Fruit fly (Drosophila melanogaster) whole organism, embryonic: ENCODE results near the gene LanB1.
A peak's percentile ranks its signal among the peaks of the same experiment; 100 is the strongest.

Source experiments
- Abd-B ChIP-seq: fragments of 200-800 bp; sonication (Bioruptor generic); optimal IDR thresholded peaks from 2 replicates; lab custom pipeline; 2018; ENCODE audit warnings: missing biosample characterization, mild to moderate bottlenecking, missing genetic modification characterization, moderate library complexity
- CG1024 ChIP-seq: fragments of 200-800 bp; sonication (Bioruptor generic); IDR thresholded peaks from 2 replicates; pipeline ENCODE4 v1.3.6; 2022; ENCODE audit warnings: missing biosample characterization, missing genetic modification characterization
- CG10654 ChIP-seq: fragments of 200-800 bp; sonication (Bioruptor generic); optimal IDR thresholded peaks from 2 replicates; lab custom pipeline; 2016; ENCODE audit warnings: missing biosample characterization, missing genetic modification characterization
- CG11560 ChIP-seq: fragments of 200-800 bp; sonication (Bioruptor generic); IDR thresholded peaks from 3 replicates; pipeline ENCODE4 v1.3.6; 2022; ENCODE audit warnings: missing biosample characterization, missing genetic modification characterization
- CG12071 ChIP-seq: fragments of 200-800 bp; sonication (Bioruptor generic); optimal IDR thresholded peaks from 3 replicates; lab custom pipeline; 2018; ENCODE audit warnings: missing biosample characterization, mild to moderate bottlenecking, missing genetic modification characterization
- CG13775 ChIP-seq: fragments of 200-800 bp; sonication (Bioruptor generic); optimal IDR thresholded peaks from 3 replicates; lab custom pipeline; 2017; ENCODE audit warnings: missing biosample characterization, mild to moderate bottlenecking, missing genetic modification characterization
- CG15479 ChIP-seq: fragments of 200-800 bp; sonication (Bioruptor generic); optimal IDR thresholded peaks from 3 replicates; lab custom pipeline; 2019; ENCODE audit warnings: missing biosample characterization, mild to moderate bottlenecking, missing genetic modification characterization, moderate library complexity
- CG15601 ChIP-seq: fragments of 200-800 bp; sonication (Bioruptor generic); optimal IDR thresholded peaks from 3 replicates; lab custom pipeline; 2019; ENCODE audit warnings: missing biosample characterization, mild to moderate bottlenecking, missing genetic modification characterization, moderate library complexity
- CG1792 ChIP-seq: fragments of 200-800 bp; sonication (Bioruptor generic); optimal IDR thresholded peaks from 2 replicates; lab custom pipeline; 2016; ENCODE audit warnings: missing biosample characterization, missing genetic modification characterization
- CG18011 ChIP-seq: fragments of 200-800 bp; sonication (Bioruptor generic); optimal IDR thresholded peaks from 2 replicates; lab custom pipeline; 2017; ENCODE audit warnings: missing biosample characterization, missing genetic modification characterization, mild to moderate bottlenecking, moderate library complexity, missing genotype
- CG2120 ChIP-seq: fragments of 200-800 bp; sonication (Bioruptor generic); optimal IDR thresholded peaks from 3 replicates; lab custom pipeline; 2016; ENCODE audit warnings: missing biosample characterization, missing genetic modification characterization
- CG32767 ChIP-seq: fragments of 200-800 bp; sonication (Bioruptor generic); IDR thresholded peaks from 2 replicates; pipeline ENCODE4 v1.3.6; 2022; ENCODE audit warnings: missing biosample characterization, missing genetic modification characterization
- CG3847 ChIP-seq: fragments of 200-800 bp; sonication (Bioruptor generic); IDR thresholded peaks from 2 replicates; pipeline ENCODE4 v1.3.6; 2022; ENCODE audit warnings: missing biosample characterization, missing genetic modification characterization
- CG4730 ChIP-seq: fragments of 200-800 bp; sonication (Bioruptor generic); IDR thresholded peaks from 2 replicates; pipeline ENCODE4 v1.3.6; 2022; ENCODE audit warnings: missing biosample characterization, missing genetic modification characterization
- CG4854 ChIP-seq: fragments of 200-800 bp; sonication (Bioruptor generic); optimal IDR thresholded peaks from 2 replicates; lab custom pipeline; 2016; ENCODE audit warnings: missing biosample characterization, missing genetic modification characterization, inconsistent platforms
- CG7839 ChIP-seq: fragments of 200-800 bp; sonication (Bioruptor generic); optimal IDR thresholded peaks from 3 replicates; lab custom pipeline; 2018; ENCODE audit warnings: missing biosample characterization, mild to moderate bottlenecking, missing genetic modification characterization, moderate library complexity
- CG7928 ChIP-seq: fragments of 200-800 bp; sonication (Bioruptor generic); optimal IDR thresholded peaks from 2 replicates; lab custom pipeline; 2017; ENCODE audit warnings: missing biosample characterization, mild to moderate bottlenecking, missing genetic modification characterization
- CG8924 ChIP-seq: fragments of 200-800 bp; optimal IDR thresholded peaks from 3 replicates; lab custom pipeline; 2019; ENCODE audit warnings: missing biosample characterization, mild to moderate bottlenecking, missing genetic modification characterization, moderate library complexity
- Camta ChIP-seq: fragments of 200-800 bp; sonication (Bioruptor generic); optimal IDR thresholded peaks from 2 replicates; lab custom pipeline; 2016; ENCODE audit warnings: missing biosample characterization, missing genetic modification characterization
- CoRest ChIP-seq: fragments of 200-800 bp; sonication (Bioruptor generic); optimal IDR thresholded peaks from 3 replicates; lab custom pipeline; 2018; ENCODE audit warnings: missing biosample characterization, mild to moderate bottlenecking, missing genetic modification characterization, moderate library complexity
- E2f2 ChIP-seq: fragments of 200-800 bp; sonication (Bioruptor generic); IDR thresholded peaks from 2 replicates; pipeline ENCODE4 v1.3.6; 2022; ENCODE audit warnings: missing biosample characterization, missing genetic modification characterization
- Eip74EF ChIP-seq, 2 experiments: fragments of 200-800 bp in 1 of 2; fragments of >200 bp in 1 of 2; sonication (Bioruptor generic) in 1 of 2; optimal IDR thresholded peaks; 2 replicates each; lab custom pipeline; 2017 to 2019; ENCODE audit warnings: missing biosample characterization in 2 of 2, missing genetic modification characterization in 2 of 2, mild to moderate bottlenecking in 1 of 2, moderate library complexity in 1 of 2
- Ets97D ChIP-seq: fragments of 200-800 bp; sonication (Bioruptor generic); optimal IDR thresholded peaks from 3 replicates; lab custom pipeline; 2016; ENCODE audit warnings: missing biosample characterization, missing genetic modification characterization
- Jarid2 ChIP-seq: fragments of 200-800 bp; sonication (Bioruptor generic); optimal IDR thresholded peaks from 3 replicates; lab custom pipeline; 2017; ENCODE audit warnings: mild to moderate bottlenecking, missing biosample characterization, missing genetic modification reagents, missing genetic modification characterization
- Mad ChIP-seq: fragments of 200-800 bp; sonication (Bioruptor generic); optimal IDR thresholded peaks from 2 replicates; lab custom pipeline; 2016; ENCODE audit warnings: missing biosample characterization, missing genetic modification characterization
- Meics ChIP-seq: fragments of 200-800 bp; sonication (Bioruptor generic); optimal IDR thresholded peaks from 2 replicates; lab custom pipeline; 2017; ENCODE audit warnings: missing biosample characterization, mild to moderate bottlenecking, missing genetic modification characterization
- ab ChIP-seq: fragments of 200-800 bp; sonication (Bioruptor generic); optimal IDR thresholded peaks from 2 replicates; lab custom pipeline; 2016; ENCODE audit warnings: missing biosample characterization, missing genetic modification characterization
- al ChIP-seq: fragments of 200-800 bp; sonication (Bioruptor generic); IDR thresholded peaks from 2 replicates; pipeline ENCODE4 v1.3.6; 2022; ENCODE audit warnings: missing biosample characterization, missing genetic modification characterization
- aop ChIP-seq: fragments of 200-800 bp; sonication (Bioruptor generic); IDR thresholded peaks from 2 replicates; pipeline ENCODE4 v1.3.6; 2022; ENCODE audit warnings: missing biosample characterization, missing genetic modification characterization
- ap ChIP-seq: fragments of 200-800 bp; sonication (Bioruptor generic); IDR thresholded peaks from 2 replicates; pipeline ENCODE4 v1.3.6; 2022; ENCODE audit warnings: missing biosample characterization, missing genetic modification characterization
- bcd ChIP-seq: fragments of 200-800 bp; sonication (Bioruptor generic); optimal IDR thresholded peaks from 2 replicates; lab custom pipeline; 2017; ENCODE audit warnings: missing biosample characterization, mild to moderate bottlenecking, missing genetic modification characterization
- bigmax ChIP-seq: fragments of 200-800 bp; sonication (Bioruptor generic); optimal IDR thresholded peaks from 2 replicates; lab custom pipeline; 2018; ENCODE audit warnings: missing biosample characterization, mild to moderate bottlenecking, missing genetic modification characterization
- br ChIP-seq: fragments of >200 bp; optimal IDR thresholded peaks from 2 replicates; lab custom pipeline; 2017
- chinmo ChIP-seq: fragments of 200-800 bp; sonication (Bioruptor generic); IDR thresholded peaks from 4 replicates; pipeline ENCODE4 v1.3.6; 2022; ENCODE audit warnings: missing biosample characterization, missing genetic modification characterization; ENCODE audit not compliant: partially characterized antibody
- chn ChIP-seq: fragments of 200-800 bp; sonication (Bioruptor generic); optimal IDR thresholded peaks from 2 replicates; lab custom pipeline; 2016; ENCODE audit warnings: missing biosample characterization, missing genetic modification characterization
- crp ChIP-seq, 2 experiments: fragments of 200-800 bp; sonication (Bioruptor generic); optimal IDR thresholded peaks; 2 replicates in 1 of 2; 3 replicates in 1 of 2; lab custom pipeline; 2017; ENCODE audit warnings: missing biosample characterization in 2 of 2, missing genetic modification characterization in 2 of 2, mild to moderate bottlenecking in 1 of 2, moderate library complexity in 1 of 2
- eyg ChIP-seq: fragments of 200-800 bp; sonication (Bioruptor generic); optimal IDR thresholded peaks from 3 replicates; lab custom pipeline; 2016; ENCODE audit warnings: missing biosample characterization, missing genetic modification characterization
- hb ChIP-seq: fragments of 200-800 bp; sonication (Bioruptor generic); IDR thresholded peaks from 3 replicates; pipeline ENCODE4 v1.3.6; 2022; ENCODE audit warnings: missing biosample characterization, missing genetic modification characterization; ENCODE audit not compliant: partially characterized antibody
- kah ChIP-seq: fragments of 200-800 bp; sonication (Bioruptor generic); optimal IDR thresholded peaks from 2 replicates; lab custom pipeline; 2018; ENCODE audit warnings: missing biosample characterization, mild to moderate bottlenecking, missing genetic modification characterization
- kni ChIP-seq: fragments of 200-800 bp; sonication (Bioruptor generic); optimal IDR thresholded peaks from 3 replicates; lab custom pipeline; 2017; ENCODE audit warnings: mild to moderate bottlenecking, missing biosample characterization, missing genetic modification reagents, missing genetic modification characterization
- odd ChIP-seq: fragments of 200-800 bp; sonication (Bioruptor generic); optimal IDR thresholded peaks from 2 replicates; lab custom pipeline; 2017; ENCODE audit warnings: missing biosample characterization, mild to moderate bottlenecking, missing genetic modification characterization
- onecut ChIP-seq: fragments of 200-800 bp; sonication (Bioruptor generic); IDR thresholded peaks from 2 replicates; pipeline ENCODE4 v1.3.6; 2022; ENCODE audit warnings: missing biosample characterization, missing genetic modification characterization
- pita ChIP-seq: fragments of 200-800 bp; sonication (Bioruptor generic); optimal IDR thresholded peaks from 2 replicates; lab custom pipeline; 2017; ENCODE audit warnings: missing biosample characterization, mild to moderate bottlenecking, missing genetic modification characterization
- schlank ChIP-seq: fragments of 200-800 bp; sonication (Bioruptor generic); optimal IDR thresholded peaks from 2 replicates; lab custom pipeline; 2018; ENCODE audit warnings: missing biosample characterization, mild to moderate bottlenecking, missing genetic modification characterization
- sima ChIP-seq: fragments of 200-800 bp; sonication (Bioruptor generic); optimal IDR thresholded peaks from 2 replicates; lab custom pipeline; 2016; ENCODE audit warnings: missing biosample characterization, missing genetic modification characterization
- sisA ChIP-seq: fragments of 200-800 bp; sonication (Bioruptor generic); IDR thresholded peaks from 2 replicates; pipeline ENCODE4 v1.3.6; 2022; ENCODE audit warnings: missing biosample characterization, missing genetic modification characterization
- sna ChIP-seq: fragments of 200-800 bp; sonication (Bioruptor generic); IDR thresholded peaks from 2 replicates; pipeline ENCODE4 v1.3.6; 2022; ENCODE audit warnings: missing biosample characterization, missing genetic modification characterization; ENCODE audit not compliant: partially characterized antibody
- sr ChIP-seq: fragments of 200-800 bp; sonication (Bioruptor generic); IDR thresholded peaks from 3 replicates; pipeline ENCODE4 v1.3.6; 2022; ENCODE audit warnings: missing biosample characterization, missing genetic modification characterization
- vvl ChIP-seq: fragments of 200-800 bp; sonication (Bioruptor generic); IDR thresholded peaks from 2 replicates; pipeline ENCODE4 v1.3.6; 2022; ENCODE audit warnings: missing biosample characterization, missing genetic modification characterization

The LanB1 gene

DNA sequence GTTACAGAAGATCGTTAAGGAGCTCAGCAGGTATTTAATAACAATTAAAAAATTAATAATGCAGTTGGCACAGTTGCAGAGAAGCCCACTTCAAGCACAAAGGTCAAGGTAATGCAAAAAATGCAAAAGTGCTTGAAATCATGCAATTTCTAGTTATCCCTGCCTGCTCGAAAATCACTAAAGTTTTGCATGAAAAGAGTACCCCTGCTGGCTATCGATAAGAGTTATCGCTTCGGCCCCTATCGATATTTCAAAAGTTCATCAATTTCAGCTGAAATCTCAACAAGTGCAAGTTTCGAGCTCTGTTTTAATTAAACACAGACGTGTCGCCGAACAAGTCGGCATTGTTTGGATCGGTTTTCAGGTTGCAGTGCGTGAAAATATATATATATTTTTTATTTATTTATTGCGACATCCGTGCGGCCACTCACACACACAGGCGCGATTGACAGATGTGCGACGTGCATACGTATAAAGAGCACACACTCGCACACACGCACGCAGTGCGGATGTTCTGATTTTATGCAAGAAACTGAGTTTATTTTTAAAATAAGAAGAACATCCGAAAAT lies 10.1 kb downstream of the LanB1 start (continued):
- TF ChIP-seq CG7839 (no peak), CG18011 (GFP tag; lab: Kevin White, UChicago) (peak; percentile 80), chinmo (GFP tag; lab: Robert Waterston, UW) (peak; percentile 81; the same call in 2 of the 4 replicates), Camta (GFP tag; lab: Kevin White, UChicago) (peak; percentile 53), ap (GFP tag; lab: Robert Waterston, UW) (no peak), schlank (tag; lab: Kevin White, UChicago) (peak; percentile 4), CG8924 (tag; lab: Kevin White, UChicago) (peak; percentile 50), Meics (peak; percentile 68), aop (GFP tag; lab: Robert Waterston, UW) (peak; percentile 51; the same call in 1 of the 2 replicates), CG7928 (no peak), Abd-B (GFP tag; lab: Kevin White, UChicago) (peak; percentile 50), CoRest (tag; lab: Kevin White, UChicago) (peak; percentile 60), CG1024 (GFP tag; lab: Robert Waterston, UW) (0 out of 2 replicates have a peak, but pooled peaks have one; percentile 3), CG2120 (GFP tag; lab: Kevin White, UChicago) (peak; percentile 79), Jarid2 (no peak), kni (no peak), sr (no peak; the same call in 2 of the 3 replicates), CG13775 (GFP tag; lab: Kevin White, UChicago) (peak; percentile 82), Mad (GFP tag; lab: Kevin White, UChicago) (peak; percentile 56), CG11560 (tag; lab: Robert Waterston, UW) (no peak), CG32767 (GFP tag; lab: Robert Waterston, UW) (peak; percentile 50; the same call in 1 of the 2 replicates), al (GFP tag; lab: Robert Waterston, UW) (no peak; the same call in 1 of the 2 replicates), bigmax (peak; percentile 9), sna (GFP tag; lab: Robert Waterston, UW) (peak; percentile 88), Ets97D (peak; percentile 86), onecut (GFP tag; lab: Robert Waterston, UW) (0 out of 2 replicates have a peak, but pooled peaks have one; percentile 10), CG10654 (GFP tag; lab: Kevin White, UChicago) (peak; percentile 32), CG3847 (GFP tag; lab: Robert Waterston, UW) (peak; percentile 51), chn (peak; percentile 67), pita (GFP tag; lab: Kevin White, UChicago) (no peak), sisA (no peak), kah (GFP tag; lab: Kevin White, UChicago) (peak; percentile 68), E2f2 (GFP tag; lab: Robert Waterston, UW) (peak; percentile 27; the same call in 1 of the 2 replicates), hb (peak; percentile 79; the same call in 2 of the 3 replicates), odd (GFP tag; lab: Kevin White, UChicago) (no peak), CG15601 (tag; lab: Kevin White, UChicago) (peak; percentile 41), CG12071 (no peak), CG1792 (GFP tag; lab: Kevin White, UChicago) (peak; percentile 44), crp (GFP tag; optimal IDR thresholded peaks at IDR 0.05; lab: Kevin White, UChicago) (peak in 1 of 2 experiments; percentile 52), sima (no peak), bcd (GFP tag; lab: Kevin White, UChicago) (peak; percentile 54), ab (GFP tag; lab: Kevin White, UChicago) (no peak), CG4730 (GFP tag; lab: Robert Waterston, UW) (no peak), Eip74EF (GFP tag; optimal IDR thresholded peaks at IDR 0.05; lab: Kevin White, UChicago) (peak in 1 of 2 experiments; percentile 28), vvl (GFP tag; lab: Robert Waterston, UW) (peak; percentile 69; the same call in 1 of the 2 replicates), br (no peak), CG4854 (peak; percentile 28), CG15479 (GFP tag; lab: Kevin White, UChicago) (peak; percentile 32), eyg (GFP tag; lab: Kevin White, UChicago) (no peak)
